Fruit fly (Drosophila melanogaster) whole organism, embryonic: ENCODE data around the gene faf.
A peak's percentile ranks its signal among the peaks of the same experiment; 100 is the strongest.

Experiments
- ATbp ChIP-seq: fragments of 200-800 bp; sonication (Bioruptor generic); optimal IDR thresholded peaks from 2 replicates; lab custom pipeline; 2017; ENCODE audit warnings: missing biosample characterization, mild to moderate bottlenecking, missing genetic modification characterization, missing genetic modification reagents
- Atf6 ChIP-seq: fragments of 200-800 bp; sonication (Bioruptor generic); IDR thresholded peaks from 2 replicates; pipeline ENCODE4 v1.3.6; 2022; ENCODE audit warnings: missing biosample characterization, missing genetic modification characterization
- Blimp-1 ChIP-seq: fragments of 200-800 bp; sonication (Bioruptor generic); optimal IDR thresholded peaks from 3 replicates; lab custom pipeline; 2018; ENCODE audit warnings: missing biosample characterization, missing genetic modification characterization, mild to moderate bottlenecking, moderate library complexity, missing genetic modification reagents
- CG10979 ChIP-seq: fragments of 200-800 bp; sonication (Bioruptor generic); optimal IDR thresholded peaks from 2 replicates; lab custom pipeline; 2018; ENCODE audit warnings: missing biosample characterization, mild to moderate bottlenecking, missing genetic modification characterization, moderate library complexity
- CG11247 ChIP-seq: fragments of 200-800 bp; sonication (Bioruptor generic); IDR thresholded peaks from 2 replicates; pipeline ENCODE4 v1.3.6; 2022; ENCODE audit warnings: missing biosample characterization, missing genetic modification characterization
- CG11504 ChIP-seq: fragments of 200-800 bp; sonication (Bioruptor generic); optimal IDR thresholded peaks from 3 replicates; lab custom pipeline; 2019; ENCODE audit warnings: missing biosample characterization, mild to moderate bottlenecking, missing genetic modification characterization, moderate library complexity
- CG12659 ChIP-seq: fragments of 200-800 bp; sonication (Bioruptor generic); optimal IDR thresholded peaks from 3 replicates; lab custom pipeline; 2017; ENCODE audit warnings: mild to moderate bottlenecking, missing biosample characterization, missing genetic modification reagents, missing genetic modification characterization
- CG12769 ChIP-seq: fragments of 200-800 bp; sonication (Bioruptor generic); optimal IDR thresholded peaks from 2 replicates; lab custom pipeline; 2019; ENCODE audit warnings: missing biosample characterization, mild to moderate bottlenecking, missing genetic modification characterization, moderate library complexity
- CG14710 ChIP-seq: fragments of 200-800 bp; sonication (Bioruptor generic); optimal IDR thresholded peaks from 3 replicates; lab custom pipeline; 2019; ENCODE audit warnings: missing biosample characterization, mild to moderate bottlenecking, missing genetic modification characterization, moderate library complexity
- CG16779 ChIP-seq: fragments of 200-800 bp; sonication (Bioruptor generic); IDR thresholded peaks from 2 replicates; pipeline ENCODE4 v1.3.6; 2022; ENCODE audit warnings: missing biosample characterization, missing genetic modification characterization
- CG17186 ChIP-seq: fragments of 200-800 bp; sonication (Bioruptor generic); optimal IDR thresholded peaks from 3 replicates; lab custom pipeline; 2017; ENCODE audit warnings: missing biosample characterization, missing genetic modification reagents, missing genetic modification characterization
- CG17359 ChIP-seq: fragments of 200-800 bp; sonication (Bioruptor generic); optimal IDR thresholded peaks from 3 replicates; lab custom pipeline; 2018; ENCODE audit warnings: missing biosample characterization, mild to moderate bottlenecking, missing genetic modification characterization, moderate library complexity
- CG17385 ChIP-seq: fragments of 200-800 bp; sonication (Bioruptor generic); optimal IDR thresholded peaks from 3 replicates; lab custom pipeline; 2018; ENCODE audit warnings: missing biosample characterization, mild to moderate bottlenecking, missing genetic modification characterization
- CG18599 ChIP-seq: fragments of 200-800 bp; sonication (Bioruptor generic); optimal IDR thresholded peaks from 3 replicates; lab custom pipeline; 2017; ENCODE audit warnings: missing biosample characterization, missing genetic modification characterization, mild to moderate bottlenecking, moderate library complexity, missing genetic modification reagents
- CG2120 ChIP-seq: fragments of 200-800 bp; sonication (Bioruptor generic); optimal IDR thresholded peaks from 3 replicates; lab custom pipeline; 2016; ENCODE audit warnings: missing biosample characterization, missing genetic modification characterization
- CG3281 ChIP-seq: fragments of 200-800 bp; sonication (Bioruptor generic); optimal IDR thresholded peaks from 3 replicates; lab custom pipeline; 2017; ENCODE audit warnings: missing biosample characterization, mild to moderate bottlenecking, missing genetic modification characterization
- CG4424 ChIP-seq: fragments of 200-800 bp; sonication (Bioruptor generic); optimal IDR thresholded peaks from 3 replicates; lab custom pipeline; 2016; ENCODE audit warnings: missing biosample characterization, missing genetic modification characterization
- CG7839 ChIP-seq: fragments of 200-800 bp; sonication (Bioruptor generic); optimal IDR thresholded peaks from 3 replicates; lab custom pipeline; 2018; ENCODE audit warnings: missing biosample characterization, mild to moderate bottlenecking, missing genetic modification characterization, moderate library complexity
- CG8290 ChIP-seq, 3 experiments: fragments of 200-800 bp; sonication (Bioruptor generic); optimal IDR thresholded peaks; 2 replicates each; lab custom pipeline; 2016 to 2019; ENCODE audit warnings: missing biosample characterization in 3 of 3, missing genetic modification characterization in 3 of 3, mild to moderate bottlenecking in 2 of 3, moderate library complexity in 1 of 3
- CG8388 ChIP-seq: fragments of 200-800 bp; sonication (Bioruptor generic); optimal IDR thresholded peaks from 2 replicates; lab custom pipeline; 2019; ENCODE audit warnings: missing biosample characterization, mild to moderate bottlenecking, missing genetic modification characterization, moderate library complexity
- CrebB ChIP-seq: fragments of 200-800 bp; sonication (Bioruptor generic); optimal IDR thresholded peaks from 3 replicates; lab custom pipeline; 2018; ENCODE audit warnings: missing biosample characterization, mild to moderate bottlenecking, missing genetic modification characterization
- Dad ChIP-seq: fragments of 200-800 bp; sonication (Bioruptor generic); optimal IDR thresholded peaks from 3 replicates; lab custom pipeline; 2016; ENCODE audit warnings: missing biosample characterization, missing genetic modification characterization
- Eip74EF ChIP-seq, 2 experiments: fragments of 200-800 bp in 1 of 2; fragments of >200 bp in 1 of 2; sonication (Bioruptor generic) in 1 of 2; optimal IDR thresholded peaks; 2 replicates each; lab custom pipeline; 2017 to 2019; ENCODE audit warnings: missing biosample characterization in 2 of 2, missing genetic modification characterization in 2 of 2, mild to moderate bottlenecking in 1 of 2, moderate library complexity in 1 of 2
- Fer1 ChIP-seq: fragments of 200-800 bp; sonication (Bioruptor generic); optimal IDR thresholded peaks from 2 replicates; lab custom pipeline; 2017; ENCODE audit warnings: missing biosample characterization, mild to moderate bottlenecking, missing genetic modification characterization
- Hmr ChIP-seq: fragments of 200-800 bp; sonication (Bioruptor generic); optimal IDR thresholded peaks from 3 replicates; lab custom pipeline; 2017; ENCODE audit warnings: mild to moderate bottlenecking, missing biosample characterization, missing genetic modification reagents, missing genetic modification characterization
- Oli ChIP-seq: fragments of 200-800 bp; sonication (Bioruptor generic); optimal IDR thresholded peaks from 2 replicates; lab custom pipeline; 2018; ENCODE audit warnings: missing biosample characterization, mild to moderate bottlenecking, missing genetic modification characterization, moderate library complexity
- Pdp1 ChIP-seq, 2 experiments: fragments of 200-800 bp; sonication (Bioruptor generic); optimal IDR thresholded peaks; 3 replicates each; lab custom pipeline; 2016; ENCODE audit warnings: missing biosample characterization in 2 of 2, missing genetic modification characterization in 2 of 2, mild to moderate bottlenecking in 1 of 2, moderate library complexity in 1 of 2
- Rfx ChIP-seq: fragments of 200-800 bp; sonication (Bioruptor generic); IDR thresholded peaks from 2 replicates; pipeline ENCODE4 v1.3.6; 2022; ENCODE audit warnings: missing biosample characterization, missing genetic modification characterization
- YL-1 ChIP-seq: fragments of 200-800 bp; sonication (Bioruptor generic); optimal IDR thresholded peaks from 3 replicates; lab custom pipeline; 2017; ENCODE audit warnings: missing biosample characterization, mild to moderate bottlenecking, missing genetic modification characterization
- al ChIP-seq: fragments of 200-800 bp; sonication (Bioruptor generic); IDR thresholded peaks from 2 replicates; pipeline ENCODE4 v1.3.6; 2022; ENCODE audit warnings: missing biosample characterization, missing genetic modification characterization
- ci ChIP-seq: fragments of 200-800 bp; sonication (Bioruptor generic); IDR thresholded peaks from 3 replicates; pipeline ENCODE4 v1.3.6; 2022; ENCODE audit warnings: missing biosample characterization, missing genetic modification characterization
- cwo ChIP-seq: fragments of 200-800 bp; sonication (Bioruptor generic); optimal IDR thresholded peaks from 3 replicates; lab custom pipeline; 2017; ENCODE audit warnings: missing biosample characterization, missing genetic modification characterization, mild to moderate bottlenecking, moderate library complexity, missing genetic modification reagents
- dysf ChIP-seq: fragments of 200-800 bp; sonication (Bioruptor generic); IDR thresholded peaks from 3 replicates; pipeline ENCODE4 v1.3.6; 2022; ENCODE audit warnings: missing biosample characterization, missing genetic modification characterization
- gt ChIP-seq: fragments of 200-800 bp; sonication (Bioruptor generic); IDR thresholded peaks from 2 replicates; pipeline ENCODE4 v1.3.6; 2022; ENCODE audit warnings: missing biosample characterization, missing genetic modification characterization
- hkb ChIP-seq, 2 experiments: fragments of 200-800 bp in 1 of 2; fragments of >200 bp in 1 of 2; sonication (Bioruptor generic) in 1 of 2; IDR thresholded peaks in 1 of 2; optimal IDR thresholded peaks in 1 of 2; 2 replicates each; pipeline versions ENCODE4 v1.3.6 to Lab custom; 2017 to 2022; ENCODE audit warnings: missing biosample characterization in 1 of 2, missing genetic modification characterization in 1 of 2
- ind ChIP-seq: fragments of 200-800 bp; sonication (Bioruptor generic); optimal IDR thresholded peaks from 3 replicates; lab custom pipeline; 2016; ENCODE audit warnings: missing biosample characterization, missing genetic modification characterization
- kni ChIP-seq: fragments of 200-800 bp; sonication (Bioruptor generic); optimal IDR thresholded peaks from 3 replicates; lab custom pipeline; 2017; ENCODE audit warnings: mild to moderate bottlenecking, missing biosample characterization, missing genetic modification reagents, missing genetic modification characterization
- lab ChIP-seq: fragments of 200-800 bp; sonication (Bioruptor generic); optimal IDR thresholded peaks from 3 replicates; lab custom pipeline; 2017; ENCODE audit warnings: missing biosample characterization, missing genetic modification characterization, mild to moderate bottlenecking, moderate library complexity, missing genetic modification reagents
- nau ChIP-seq: fragments of 200-800 bp; sonication (Bioruptor generic); optimal IDR thresholded peaks from 3 replicates; lab custom pipeline; 2017; ENCODE audit warnings: missing biosample characterization, mild to moderate bottlenecking, missing genetic modification characterization, missing genetic modification reagents
- prd ChIP-seq, 3 experiments: fragments of >200 bp in 2 of 3; fragments of 200-800 bp in 1 of 3; sonication (Bioruptor generic) in 1 of 3; optimal IDR thresholded peaks in 2 of 3; IDR thresholded peaks in 1 of 3; 2 replicates in 2 of 3; 3 replicates in 1 of 3; pipeline versions ENCODE4 v1.3.6 to Lab custom; 2017 to 2022; ENCODE audit warnings: missing biosample characterization in 1 of 3, missing genetic modification characterization in 1 of 3
- salm ChIP-seq: fragments of 200-800 bp; sonication (Bioruptor generic); optimal IDR thresholded peaks from 2 replicates; lab custom pipeline; 2018; ENCODE audit warnings: missing biosample characterization, mild to moderate bottlenecking, missing genetic modification characterization
- shn ChIP-seq: fragments of 200-800 bp; sonication (Bioruptor generic); optimal IDR thresholded peaks from 3 replicates; lab custom pipeline; 2016; ENCODE audit warnings: missing biosample characterization, missing genetic modification characterization
- sna ChIP-seq: fragments of 200-800 bp; sonication (Bioruptor generic); IDR thresholded peaks from 2 replicates; pipeline ENCODE4 v1.3.6; 2022; ENCODE audit warnings: missing biosample characterization, missing genetic modification characterization; ENCODE audit not compliant: partially characterized antibody
- stwl ChIP-seq: fragments of 200-800 bp; sonication (Bioruptor generic); optimal IDR thresholded peaks from 3 replicates; lab custom pipeline; 2018; ENCODE audit warnings: missing biosample characterization, mild to moderate bottlenecking, missing genetic modification characterization, moderate library complexity
- tgo ChIP-seq: fragments of 200-800 bp; sonication (Bioruptor generic); IDR thresholded peaks from 3 replicates; pipeline ENCODE4 v1.3.6; 2022; ENCODE audit warnings: missing biosample characterization, missing genetic modification characterization
- toy ChIP-seq: fragments of 200-800 bp; sonication (Bioruptor generic); IDR thresholded peaks from 2 replicates; pipeline ENCODE4 v1.3.6; 2022; ENCODE audit warnings: missing biosample characterization, missing genetic modification characterization

Gene faf

DNA sequence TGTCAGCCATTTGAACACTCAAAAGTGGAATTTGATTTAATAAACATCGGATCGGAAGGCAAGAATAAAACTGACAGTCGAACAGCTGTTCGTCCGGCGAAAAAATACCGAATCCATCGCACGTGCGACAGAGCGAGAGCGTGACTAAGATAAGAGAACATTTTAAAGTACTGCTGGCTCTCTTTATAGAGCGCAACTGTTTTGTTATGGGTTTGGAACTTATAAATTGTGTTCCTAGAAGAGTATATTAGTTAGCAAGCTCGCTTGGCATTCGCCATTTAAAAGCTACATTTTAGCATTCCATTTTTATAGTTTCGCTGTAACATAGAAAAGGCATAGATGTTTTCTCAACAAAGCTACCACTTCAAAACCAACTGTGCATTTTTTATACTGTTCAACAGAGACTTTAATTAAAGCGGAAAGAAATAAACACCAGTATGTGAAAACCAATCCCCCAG is 33.3 kb downstream of the faf start, which contains the start of gene Rift (continued):
- TF ChIP-seq CG7839 (peak; percentile 23), Rfx (peak; percentile 76), cwo (peak; percentile 99), CG18599 (peak; percentile 55), CG4424 (GFP tag; lab: Kevin White, UChicago) (no peak), nau (GFP tag; lab: Kevin White, UChicago) (peak; percentile 21), CG12659 (GFP tag; lab: Kevin White, UChicago) (peak; percentile 47), CrebB (no peak), salm (no peak), Hmr (GFP tag; lab: Kevin White, UChicago) (peak; percentile 38), CG3281 (GFP tag; lab: Kevin White, UChicago) (peak; percentile 45), ATbp (GFP tag; lab: Kevin White, UChicago) (peak; percentile 18), hkb (optimal IDR thresholded peaks at IDR 0.05; lab: Kevin White, UChicago) (no peak), hkb (GFP tag; IDR thresholded peaks at IDR 0.05; lab: Robert Waterston, UW) (peak; percentile 78), CG14710 (tag; lab: Kevin White, UChicago) (peak; percentile 9), CG11504 (tag; lab: Kevin White, UChicago) (peak; percentile 23), toy (GFP tag; lab: Robert Waterston, UW) (no peak), CG8290 (GFP tag; optimal IDR thresholded peaks at IDR 0.05; lab: Kevin White, UChicago) (no peak), CG8290 (tag; optimal IDR thresholded peaks at IDR 0.05; lab: Kevin White, UChicago) (peak in 1 of 2 experiments; percentile 56), prd (optimal IDR thresholded peaks at IDR 0.05; lab: Kevin White, UChicago) (no peak), prd (GFP tag; IDR thresholded peaks at IDR 0.05; lab: Robert Waterston, UW) (peak; percentile 64; the same call in 2 of the 3 replicates), CG10979 (tag; lab: Kevin White, UChicago) (peak; percentile 22), Pdp1 (GFP tag; optimal IDR thresholded peaks at IDR 0.05; lab: Kevin White, UChicago) (peak; percentile 4 to 26), al (GFP tag; lab: Robert Waterston, UW) (0 out of 2 replicates have a peak, but pooled peaks have one; percentile 12), CG17385 (GFP tag; lab: Kevin White, UChicago) (peak; percentile 58), dysf (peak; percentile 46; the same call in 1 of the 3 replicates), shn (GFP tag; lab: Kevin White, UChicago) (peak; percentile 15), CG16779 (peak; percentile 67; the same call in 1 of the 2 replicates), Oli (tag; lab: Kevin White, UChicago) (peak; percentile 11), stwl (tag; lab: Kevin White, UChicago) (peak; percentile 16), Atf6 (peak; percentile 60), CG17186 (GFP tag; lab: Kevin White, UChicago) (no peak), Eip74EF (GFP tag; optimal IDR thresholded peaks at IDR 0.05; lab: Kevin White, UChicago) (peak in 1 of 2 experiments; percentile 1), Dad (GFP tag; lab: Kevin White, UChicago) (no peak), sna (0 out of 2 replicates have a peak, but pooled peaks have one; percentile 36), Fer1 (peak; percentile 64), ci (GFP tag; lab: Robert Waterston, UW) (peak; percentile 83; the same call in 2 of the 3 replicates), Blimp-1 (peak; percentile 40), tgo (GFP tag; lab: Robert Waterston, UW) (peak; percentile 43; the same call in 1 of the 3 replicates), kni (peak; percentile 41), YL-1 (peak; percentile 69), CG8388 (GFP tag; lab: Kevin White, UChicago) (peak; percentile 36), CG12769 (tag; lab: Kevin White, UChicago) (peak; percentile 61), gt (GFP tag; lab: Robert Waterston, UW) (peak; percentile 19; the same call in 1 of the 2 replicates), CG2120 (GFP tag; lab: Kevin White, UChicago) (peak; percentile 54), lab (peak; percentile 70), ind (GFP tag; lab: Kevin White, UChicago) (peak; percentile 6), CG11247 (GFP tag; lab: Robert Waterston, UW) (no peak), CG17359 (tag; lab: Kevin White, UChicago) (peak; percentile 53)
